Worm (Caenorhabditis elegans) whole organism, young adult: Measurements from ENCODE around the gene cutl-11.

ENCODE experiments used
- F23B12.7 ChIP-seq: sonication (generic microtip); optimal IDR thresholded peaks from 2 replicates; lab custom pipeline; 2017; ENCODE audit warnings: missing genetic modification characterization, mild to moderate bottlenecking, missing compliant biosample characterization, antibody characterized with exemption, moderate library complexity; ENCODE audit not compliant: insufficient read depth
- ccch-3 ChIP-seq: fragments of 200-800 bp; sonication (Bioruptor generic); optimal IDR thresholded peaks from 2 replicates; lab custom pipeline; 2018; ENCODE audit warnings: mild to moderate bottlenecking, missing genetic modification characterization, missing compliant biosample characterization
- efl-1 ChIP-seq: fragments of 150-350 bp; optimal IDR thresholded peaks from 2 replicates; lab custom pipeline; 2014; ENCODE audit warnings: missing biosample characterization, missing genetic modification reagents, missing genetic modification characterization
- lin-26 ChIP-seq: fragments of 200-800 bp; sonication (Bioruptor generic); IDR thresholded peaks from 2 replicates; pipeline ENCODE4 v1.3.6; 2022; ENCODE audit warnings: missing genetic modification reagents, missing genetic modification characterization, missing compliant biosample characterization
- rec-8 ChIP-seq, 2 experiments: sonication (generic microtip); optimal IDR thresholded peaks; 2 replicates each; lab custom pipeline; 2016; ENCODE audit warnings: mild to moderate bottlenecking in 2 of 2, missing genetic modification characterization in 2 of 2, missing genetic modification reagents in 2 of 2, missing genotype in 2 of 2, missing biosample characterization in 1 of 2, missing compliant biosample characterization in 1 of 2, moderate library complexity in 1 of 2
- snpc-4 ChIP-seq, 5 experiments: fragments of 150-350 bp in 1 of 5; sonication (generic microtip) in 4 of 5; optimal IDR thresholded peaks; 2 replicates each; lab custom pipeline; 2014 to 2018; ENCODE audit warnings: missing genetic modification characterization in 5 of 5, missing biosample characterization in 3 of 5, antibody characterized with exemption in 2 of 5, mild to moderate bottlenecking in 2 of 5, missing compliant biosample characterization in 2 of 5, missing genotype in 2 of 5, moderate library complexity in 2 of 5, missing genetic modification reagents in 1 of 5

DNA sequence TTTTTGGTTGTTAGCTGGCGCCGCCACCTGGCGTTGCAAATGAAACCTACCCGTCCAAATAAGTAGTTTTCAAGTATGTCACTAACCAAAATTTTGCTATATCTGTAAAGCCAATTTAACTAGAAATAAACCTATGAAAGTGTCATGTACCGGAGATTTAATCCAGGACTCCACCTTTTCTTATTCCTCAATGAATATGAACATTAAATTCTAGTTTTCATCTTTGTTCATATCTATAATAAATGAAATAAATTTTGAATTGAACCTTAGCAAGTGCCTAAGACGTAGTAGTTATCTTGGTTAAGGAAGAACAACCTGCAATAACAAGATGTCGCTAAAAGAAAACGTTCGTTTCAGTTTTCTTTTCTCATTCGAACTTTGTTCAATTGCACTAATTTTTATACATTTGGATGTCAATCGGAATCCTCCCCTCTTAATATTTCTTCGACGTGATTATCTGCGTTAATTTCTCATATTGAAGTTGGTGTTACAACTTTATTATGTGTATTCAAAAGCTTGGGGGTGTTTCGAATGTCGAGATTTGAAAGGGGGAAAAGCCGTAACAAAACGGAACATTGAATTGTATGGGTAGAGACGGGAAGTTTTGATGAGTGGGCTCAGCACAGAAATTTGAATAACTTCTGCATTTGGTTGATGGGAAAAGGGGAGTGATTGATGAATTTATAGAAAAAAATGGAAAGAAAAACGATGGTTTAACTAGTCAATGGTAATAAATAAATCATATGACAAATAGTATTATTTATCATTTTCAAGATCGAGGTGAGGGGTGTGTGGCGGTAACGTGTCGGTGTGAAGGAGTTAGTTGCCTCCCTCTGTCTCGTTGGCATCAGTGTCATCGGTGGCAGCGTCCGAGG, 47.2 kb downstream of the cutl-11 start:
- TF ChIP-seq lin-26 (no peak), rec-8 (tag; optimal IDR thresholded peaks at IDR 0.05; lab: Kevin White, UChicago) (no peak), snpc-4 (GFP tag; optimal IDR thresholded peaks at IDR 0.05; lab: Kevin White, UChicago) (no peak), snpc-4 (tag; optimal IDR thresholded peaks at IDR 0.05; lab: Kevin White, UChicago) (no peak), ccch-3 (no peak), efl-1 (GFP tag; lab: Kevin White, UChicago) (no peak), F23B12.7 (no peak)
